Worm (Caenorhabditis elegans) whole organism, L4 larva: ENCODE data around the gene skpt-1.

Experiments used
- F26F4.8 ChIP-seq: fragments of 200-800 bp; sonication (Bioruptor generic); conservative IDR thresholded peaks from 2 replicates; pipeline ENCODE4 v1.3.6; 2022; ENCODE audit warnings: missing genetic modification characterization, missing compliant biosample characterization
- F44E2.7 ChIP-seq: fragments of 200-800 bp; sonication (Bioruptor generic); IDR thresholded peaks from 2 replicates; pipeline ENCODE4 v2.1.2; 2022; ENCODE audit warnings: missing genetic modification characterization, missing compliant biosample characterization
- R02D3.7 ChIP-seq: fragments of 150-350 bp; sonication (generic microtip); optimal IDR thresholded peaks from 3 replicates; lab custom pipeline; 2014; ENCODE audit warnings: missing biosample characterization, missing genetic modification characterization
- T20F7.1 ChIP-seq: fragments of 200-800 bp; sonication (Bioruptor generic); optimal IDR thresholded peaks from 2 replicates; lab custom pipeline; 2018; ENCODE audit warnings: mild to moderate bottlenecking, missing genetic modification characterization, missing compliant biosample characterization
- T26A8.4 ChIP-seq: fragments of 200-800 bp; sonication (Bioruptor generic); IDR thresholded peaks from 2 replicates; pipeline ENCODE4 v1.3.6; 2022; ENCODE audit warnings: missing genetic modification characterization, missing compliant biosample characterization
- aly-2 ChIP-seq: sonication (generic microtip); optimal IDR thresholded peaks from 2 replicates; lab custom pipeline; 2018; ENCODE audit warnings: missing biosample characterization, missing genetic modification characterization
- ama-1 ChIP-seq: fragments of 150-350 bp; optimal IDR thresholded peaks from 2 replicates; lab custom pipeline; 2014; ENCODE audit warnings: inconsistent platforms, mixed read lengths
- arid-1 ChIP-seq: fragments of 200-800 bp; sonication (Bioruptor generic); conservative IDR thresholded peaks from 2 replicates; pipeline ENCODE4 v1.3.6; 2022; ENCODE audit warnings: missing genetic modification reagents, missing genetic modification characterization, missing compliant biosample characterization
- ceh-44 ChIP-seq: fragments of 200-800 bp; sonication (Bioruptor generic); IDR thresholded peaks from 2 replicates; pipeline ENCODE4 v1.3.6; 2022; ENCODE audit warnings: missing genetic modification reagents, missing genetic modification characterization, missing compliant biosample characterization
- ceh-82 ChIP-seq: sonication (generic microtip); optimal IDR thresholded peaks from 2 replicates; lab custom pipeline; 2017; ENCODE audit warnings: missing biosample characterization, missing genetic modification characterization
- daf-12 ChIP-seq: fragments of 150-350 bp; optimal IDR thresholded peaks from 2 replicates; lab custom pipeline; 2014; ENCODE audit warnings: missing biosample characterization, missing genetic modification reagents, missing genetic modification characterization
- dmd-6 ChIP-seq: fragments of 200-800 bp; sonication (Bioruptor generic); IDR thresholded peaks from 2 replicates; pipeline ENCODE4 v1.3.6; 2022; ENCODE audit warnings: missing genetic modification reagents, missing genetic modification characterization, missing compliant biosample characterization
- dpl-1 ChIP-seq: fragments of 150-350 bp; optimal IDR thresholded peaks from 2 replicates; lab custom pipeline; 2014; ENCODE audit warnings: missing biosample characterization, missing genetic modification reagents, missing genetic modification characterization
- hlh-11 ChIP-seq: fragments of 200-800 bp; sonication (Bioruptor generic); optimal IDR thresholded peaks from 2 replicates; lab custom pipeline; 2018; ENCODE audit warnings: mild to moderate bottlenecking, missing genetic modification characterization, missing compliant biosample characterization
- hlh-30 ChIP-seq: sonication (generic microtip); optimal IDR thresholded peaks from 2 replicates; lab custom pipeline; 2017; ENCODE audit warnings: antibody characterized with exemption, mild to moderate bottlenecking, missing genetic modification characterization, missing compliant biosample characterization; ENCODE audit not compliant: insufficient read depth
- lin-13 ChIP-seq: fragments of 150-350 bp; optimal IDR thresholded peaks from 2 replicates; lab custom pipeline; 2014; ENCODE audit warnings: missing biosample characterization, missing genetic modification reagents, missing genetic modification characterization
- lin-38 ChIP-seq: fragments of 200-800 bp; sonication (Bioruptor generic); IDR thresholded peaks from 2 replicates; pipeline ENCODE4 v1.3.6; 2022; ENCODE audit warnings: missing genetic modification reagents, missing genetic modification characterization, missing compliant biosample characterization
- lir-3 ChIP-seq: sonication (generic microtip); optimal IDR thresholded peaks from 2 replicates; lab custom pipeline; 2016; ENCODE audit warnings: mild to moderate bottlenecking, missing genetic modification characterization, missing compliant biosample characterization
- lsy-2 ChIP-seq, 2 experiments: fragments of 150-350 bp in 1 of 2; sonication (generic microtip) in 1 of 2; optimal IDR thresholded peaks; 2 replicates each; lab custom pipeline; 2014 to 2017; ENCODE audit warnings: missing biosample characterization in 2 of 2, missing genetic modification characterization in 2 of 2
- nhr-10 ChIP-seq: fragments of 150-350 bp; optimal IDR thresholded peaks from 2 replicates; lab custom pipeline; 2014; ENCODE audit warnings: missing biosample characterization, missing genetic modification characterization
- nhr-11 ChIP-seq: fragments of 150-350 bp; optimal IDR thresholded peaks from 2 replicates; lab custom pipeline; 2014; ENCODE audit warnings: missing biosample characterization, missing genetic modification characterization
- nhr-28 ChIP-seq: fragments of 150-350 bp; optimal IDR thresholded peaks from 2 replicates; lab custom pipeline; 2014; ENCODE audit warnings: missing biosample characterization, missing genetic modification characterization
- pha-4 ChIP-seq, 2 experiments: fragments of 150-350 bp in 1 of 2; fragments of 200-800 bp in 1 of 2; sonication (Bioruptor generic) in 1 of 2; IDR thresholded peaks in 1 of 2; optimal IDR thresholded peaks in 1 of 2; 2 replicates each; pipeline versions ENCODE4 v1.3.6 to Lab custom; 2014 to 2022; ENCODE audit warnings: missing genetic modification characterization in 2 of 2, missing genetic modification reagents in 2 of 2, missing biosample characterization in 1 of 2, missing compliant biosample characterization in 1 of 2
- pqm-1 ChIP-seq: sonication (generic microtip); optimal IDR thresholded peaks from 2 replicates; lab custom pipeline; 2017; ENCODE audit warnings: missing biosample characterization, missing genetic modification characterization
- rbr-2 ChIP-seq: sonication (generic microtip); optimal IDR thresholded peaks from 2 replicates; lab custom pipeline; 2016; ENCODE audit warnings: missing genotype, missing genetic modification characterization, missing compliant biosample characterization
- sdz-12 ChIP-seq: fragments of 200-800 bp; sonication (Bioruptor generic); optimal IDR thresholded peaks from 2 replicates; lab custom pipeline; 2018; ENCODE audit warnings: mild to moderate bottlenecking, missing genetic modification characterization, missing compliant biosample characterization
- snpc-4 ChIP-seq: fragments of 150-350 bp; optimal IDR thresholded peaks from 2 replicates; lab custom pipeline; 2014; ENCODE audit warnings: missing biosample characterization, missing genetic modification characterization
- tag-97 ChIP-seq: fragments of 200-800 bp; sonication (Bioruptor generic); IDR thresholded peaks from 2 replicates; pipeline ENCODE4 v1.3.6; 2022; ENCODE audit warnings: missing genetic modification characterization, missing compliant biosample characterization
- unc-62 ChIP-seq, 3 experiments: fragments of 150-350 bp in 1 of 3; sonication (generic microtip); optimal IDR thresholded peaks in 2 of 3; peaks in 1 of 3; 1 replicate in 1 of 3; 2 replicates in 2 of 3; lab custom pipeline; 2014 to 2017; ENCODE audit warnings: missing biosample characterization in 3 of 3, missing genetic modification characterization in 3 of 3, missing genetic modification reagents in 3 of 3, missing genotype in 1 of 3
- zfp-2 ChIP-seq: sonication (generic microtip); optimal IDR thresholded peaks from 2 replicates; lab custom pipeline; 2016; ENCODE audit warnings: mild to moderate bottlenecking, missing genetic modification characterization, missing compliant biosample characterization
- zfp-3 ChIP-seq: fragments of 200-800 bp; sonication (Bioruptor generic); conservative IDR thresholded peaks from 2 replicates; pipeline ENCODE4 v1.3.6; 2022; ENCODE audit warnings: missing genetic modification reagents, missing genetic modification characterization, missing compliant biosample characterization

The skpt-1 gene

DNA sequence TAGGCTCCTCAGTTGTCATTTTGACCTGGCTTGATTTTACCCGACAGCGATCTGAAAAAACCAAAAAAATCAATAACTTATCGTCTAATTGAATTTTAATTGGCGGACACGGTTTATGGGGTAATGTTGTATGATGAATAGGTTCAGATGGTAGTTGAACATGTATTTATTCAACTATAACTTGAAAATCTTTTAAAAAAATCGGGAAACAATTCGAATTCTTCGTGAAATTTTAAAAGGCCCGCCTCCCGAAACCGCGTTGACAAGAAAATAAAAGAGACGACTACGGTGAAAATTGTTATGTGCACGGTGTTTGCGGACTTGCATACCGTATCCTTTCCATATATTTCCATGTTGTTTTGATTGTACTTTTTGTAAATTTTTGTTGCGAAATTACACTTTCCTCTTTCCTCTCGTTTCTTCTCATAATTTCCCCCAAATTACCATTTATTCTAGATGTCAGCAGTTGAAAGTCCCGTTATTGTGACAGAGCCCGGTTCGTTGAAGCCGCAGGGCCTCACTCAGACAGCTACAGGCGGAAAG is 5.4 kb downstream of the skpt-1 start, which contains the start of the genes T24G10.2 and disl-2 (continued):
- TF ChIP-seq F44E2.7 (GFP tag; lab: Robert Waterston, UW) (no peak), snpc-4 (tag; lab: Kevin White, UChicago) (no peak), ama-1 (lab: Kevin White, UChicago) (peak; percentile 46), zfp-3 (GFP tag; lab: Robert Waterston, UW) (no peak), arid-1 (GFP tag; lab: Robert Waterston, UW) (no peak), lsy-2 (tag; optimal IDR thresholded peaks at IDR 0.05; lab: Kevin White, UChicago) (peak; percentile 90 to 99), hlh-30 (tag; lab: Kevin White, UChicago) (peak; percentile 4), dpl-1 (GFP tag; lab: Kevin White, UChicago) (peak; percentile 65), lin-13 (peak; percentile 29)

- TF ChIP-seq nhr-10 (tag; lab: Kevin White, UChicago) = no peak
- 0 out of 2 replicates have a peak, but pooled peaks have one; percentile 16 for TF ChIP-seq lin-38 (GFP tag; lab: Robert Waterston, UW)
- TF ChIP-seq, all 104 proteins: peak for 1
Measured at ce11 chrIII:5440540-5440939, 7.7 kb downstream of the skpt-1 start, which contains the start of gene W03A5.6. TSS of gene W03A5.6 (minus strand) at chrIII:5440640.

DNA sequence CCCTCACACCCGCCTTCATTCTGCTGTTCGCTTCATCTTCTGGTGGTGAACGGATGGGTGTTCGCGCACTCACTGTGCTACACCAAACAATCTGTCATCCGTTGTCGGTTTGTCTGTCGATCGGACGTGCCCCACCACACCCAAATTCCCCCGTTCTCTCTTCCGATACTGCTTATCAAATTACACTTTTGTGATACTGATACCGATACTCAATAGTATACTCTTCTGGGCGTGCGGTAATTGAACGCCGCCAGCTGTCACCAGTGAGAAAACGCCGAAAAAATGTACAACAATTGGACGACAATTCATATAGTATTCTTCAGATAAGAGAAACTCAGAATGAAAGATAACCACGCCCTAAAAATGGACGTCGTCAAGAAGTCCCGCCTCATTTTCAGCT is 10.1 kb downstream of the skpt-1 start:
- peak; percentile 58 for TF ChIP-seq hlh-11 (tag; lab: Kevin White, UChicago)
- TF ChIP-seq daf-12 (tag; lab: Kevin White, UChicago) = no peak
- TF ChIP-seq tag-97 (GFP tag; lab: Robert Waterston, UW) = no peak
- TF ChIP-seq pqm-1 (tag; lab: Kevin White, UChicago) = peak; percentile 31
- TF ChIP-seq nhr-28 (tag; lab: Kevin White, UChicago) = peak; percentile 19
- no peak for TF ChIP-seq rbr-2 (tag; lab: Kevin White, UChicago)
- TF ChIP-seq dmd-6 = peak; percentile 55

ce11 chrIII:5436306-5436705 is 11.9 kb downstream of the skpt-1 start:
- no peak for TF ChIP-seq ceh-82 (tag; lab: Kevin White, UChicago)
- TF ChIP-seq unc-62 (GFP tag; optimal IDR thresholded peaks at IDR 0.05 in 1 of 2; lab: Kevin White, UChicago) = peak in 1 of 2 experiments; percentile 37
- no peak for TF ChIP-seq unc-62 (tag; optimal IDR thresholded peaks at IDR 0.05; lab: Kevin White, UChicago)
- TF ChIP-seq, all 104 proteins: peak for 1

- TF ChIP-seq T20F7.1 (GFP tag; lab: Kevin White, UChicago) (peak; percentile 13), nhr-11 (no peak), aly-2 (tag; lab: Kevin White, UChicago) (no peak), dmd-6 (peak; percentile 68), lir-3 (no peak), T26A8.4 (no peak), sdz-12 (GFP tag; lab: Kevin White, UChicago) (no peak), R02D3.7 (tag; lab: Kevin White, UChicago) (no peak), zfp-2 (tag; lab: Kevin White, UChicago) (no peak), daf-12 (tag; lab: Kevin White, UChicago) (no peak), ceh-44 (GFP tag; lab: Robert Waterston, UW) (no peak), pha-4 (GFP tag; IDR thresholded peaks at IDR 0.05; lab: Robert Waterston, UW) (no peak), pha-4 (tag; optimal IDR thresholded peaks at IDR 0.05; lab: Kevin White, UChicago) (no peak), F26F4.8 (GFP tag; lab: Robert Waterston, UW) (no peak)
Measured at ce11 chrIII:5427096-5427495, 21.1 kb downstream of the skpt-1 start.
